Worm (Caenorhabditis elegans) whole organism, late embryonic: ENCODE measurements around the gene ZC412.10.

ENCODE experiments used
- ceh-14 ChIP-seq: sonication (generic microtip); optimal IDR thresholded peaks from 2 replicates; lab custom pipeline; 2016; ENCODE audit warnings: missing genotype, missing genetic modification characterization, missing compliant biosample characterization
- ceh-34 ChIP-seq: sonication (generic microtip); optimal IDR thresholded peaks from 2 replicates; lab custom pipeline; 2016; ENCODE audit warnings: mild to moderate bottlenecking, missing genetic modification characterization, missing compliant biosample characterization
- ceh-6 ChIP-seq: fragments of 200-800 bp; sonication (Bioruptor generic); optimal IDR thresholded peaks from 2 replicates; lab custom pipeline; 2018; ENCODE audit warnings: mild to moderate bottlenecking, missing genetic modification characterization, missing compliant biosample characterization
- dmd-4 ChIP-seq: sonication (generic microtip); optimal IDR thresholded peaks from 2 replicates; lab custom pipeline; 2016; ENCODE audit warnings: borderline replicate concordance, missing genetic modification characterization, missing compliant biosample characterization
- nfya-1 ChIP-seq: sonication (generic microtip); optimal IDR thresholded peaks from 2 replicates; lab custom pipeline; 2017; ENCODE audit warnings: missing genetic modification characterization, mild to moderate bottlenecking, missing compliant biosample characterization, antibody characterized with exemption, moderate library complexity
- nhr-11 ChIP-seq: fragments of 150-350 bp; optimal IDR thresholded peaks from 2 replicates; lab custom pipeline; 2014; ENCODE audit warnings: missing biosample characterization, missing genetic modification characterization
- npax-4 ChIP-seq: sonication (generic microtip); optimal IDR thresholded peaks from 2 replicates; lab custom pipeline; 2016; ENCODE audit warnings: missing genetic modification characterization, missing compliant biosample characterization
- unc-55 ChIP-seq: sonication (generic microtip); optimal IDR thresholded peaks from 2 replicates; lab custom pipeline; 2017; ENCODE audit warnings: missing biosample characterization, missing genetic modification reagents, missing genetic modification characterization
- unc-86 ChIP-seq: sonication (generic microtip); optimal IDR thresholded peaks from 2 replicates; lab custom pipeline; 2016; ENCODE audit warnings: missing genetic modification characterization, missing compliant biosample characterization

ce11 chrV:14899545-14899944, 22.9 kb upstream of the ZC412.10 start, which contains the start of gene H12D21.10:
- no peak for TF ChIP-seq dmd-4 (tag; lab: Kevin White, UChicago)
- TF ChIP-seq unc-86 (tag; lab: Kevin White, UChicago) = no peak
- TF ChIP-seq nhr-11 (tag; lab: Kevin White, UChicago) = no peak
- TF ChIP-seq ceh-6 (GFP tag; lab: Kevin White, UChicago) = no peak
- no peak for TF ChIP-seq unc-55 (GFP tag; lab: Kevin White, UChicago)
- TF ChIP-seq nfya-1 (tag; lab: Kevin White, UChicago) = no peak
- TF ChIP-seq ceh-34 (tag; lab: Kevin White, UChicago) = no peak
- TF ChIP-seq ceh-14 (tag; lab: Kevin White, UChicago) = no peak
- TF ChIP-seq npax-4 (tag; lab: Kevin White, UChicago) = no peak
